Fruit fly (Drosophila melanogaster): ENCODE data around the gene Grip71.
A peak's percentile ranks its signal among the peaks of the same experiment; 100 is the strongest.

Grip71 gene

DNA sequence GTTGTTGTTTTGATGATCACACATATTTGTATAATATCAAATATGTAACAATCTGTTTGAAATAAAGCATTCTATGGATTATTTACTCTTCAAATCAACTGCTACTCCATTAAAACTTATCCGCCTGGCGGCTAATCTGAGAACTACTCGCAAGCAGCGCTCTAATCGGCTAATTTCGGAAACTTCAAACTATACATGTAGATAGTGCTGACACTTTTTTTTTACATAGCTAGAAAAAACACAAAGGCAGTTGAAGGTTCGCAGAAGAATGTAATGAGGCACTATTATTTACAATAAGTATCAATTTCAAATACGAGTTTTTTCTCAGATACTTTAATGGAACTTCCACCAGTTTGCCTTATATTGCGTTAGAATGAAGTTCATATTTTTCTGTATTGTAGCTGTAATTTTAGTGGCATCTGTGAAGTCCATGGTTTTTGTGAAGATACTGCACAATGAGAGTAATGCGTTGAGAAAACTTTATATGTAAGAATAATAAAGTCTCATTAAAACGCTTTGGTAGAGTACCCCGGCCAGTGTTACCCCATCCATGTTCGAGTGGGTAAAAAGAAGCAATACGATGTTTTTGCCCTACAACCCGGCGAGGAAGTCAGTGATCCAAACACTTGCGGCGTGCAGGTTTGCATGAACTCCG, 42.6 kb upstream of the Grip71 start (continued):
- TF ChIP-seq Dip3 (GFP tag; optimal IDR thresholded peaks at IDR 0.05) = peak; percentile 26
- TF ChIP-seq dati (GFP tag; IDR thresholded peaks at IDR 0.05) = no peak
- no peak for TF ChIP-seq GATAe (GFP tag; conservative IDR thresholded peaks at IDR 0.05)
- peak; percentile 39 for TF ChIP-seq D19A (tag; optimal IDR thresholded peaks at IDR 0.05)
- TF ChIP-seq CG1529 (GFP tag; optimal IDR thresholded peaks at IDR 0.05) = no peak
- TF ChIP-seq ind (GFP tag; optimal IDR thresholded peaks at IDR 0.05) = peak; percentile 42
- TF ChIP-seq BtbVII (GFP tag; optimal IDR thresholded peaks at IDR 0.05) = no peak
- no peak for TF ChIP-seq Stat92E (GFP tag; optimal IDR thresholded peaks at IDR 0.05)
- peak; percentile 69 for TF ChIP-seq pnt (GFP tag; optimal IDR thresholded peaks at IDR 0.05)
- TF ChIP-seq psq (GFP tag; optimal IDR thresholded peaks at IDR 0.05) = no peak
- TF ChIP-seq CG1832 (GFP tag; optimal IDR thresholded peaks at IDR 0.05) = no peak
- TF ChIP-seq br (optimal IDR thresholded peaks at IDR 0.05) = no peak
- peak in 1 of 2 experiments; percentile 58 for TF ChIP-seq Pdp1 (GFP tag; optimal IDR thresholded peaks at IDR 0.05)
- TF ChIP-seq CG11560 (tag; IDR thresholded peaks at IDR 0.05) = no peak
- peak; percentile 90 for TF ChIP-seq CG11456 (GFP tag; IDR thresholded peaks at IDR 0.05)
- no peak for TF ChIP-seq mirr (GFP tag; optimal IDR thresholded peaks at IDR 0.05)
- TF ChIP-seq abd-A (tag; optimal IDR thresholded peaks at IDR 0.05) = no peak
- TF ChIP-seq ash1 (GFP tag; optimal IDR thresholded peaks at IDR 0.05) = no peak
- no peak for TF ChIP-seq exex (tag; optimal IDR thresholded peaks at IDR 0.05)
- no peak for TF ChIP-seq CG6854 (GFP tag; optimal IDR thresholded peaks at IDR 0.05)
- peak; percentile 17 for TF ChIP-seq CG12391 (tag; optimal IDR thresholded peaks at IDR 0.05)
- TF ChIP-seq MBD-R2 (GFP tag; IDR thresholded peaks at IDR 0.05) = peak; percentile 52
- no peak for TF ChIP-seq HLHmδ (GFP tag; optimal IDR thresholded peaks at IDR 0.05)
- TF ChIP-seq gsb-n (tag; optimal IDR thresholded peaks at IDR 0.05) = no peak
- no peak for TF ChIP-seq CG7963 (GFP tag; IDR thresholded peaks at IDR 0.05; ENCODE audit: partially characterized antibody)
- TF ChIP-seq CG7357 (GFP tag; IDR thresholded peaks at IDR 0.05) = peak; percentile 29; the same call in 1 of the 3 replicates
- TF ChIP-seq Adf1 (GFP tag; IDR thresholded peaks at IDR 0.05) = 0 out of 2 replicates have a peak, but pooled peaks have one; percentile 7
- peak; percentile 68 for TF ChIP-seq amos (GFP tag; IDR thresholded peaks at IDR 0.05; ENCODE audit: partially characterized antibody)
- TF ChIP-seq fd3F (GFP tag; optimal IDR thresholded peaks at IDR 0.05) = no peak
- TF ChIP-seq CG15073 (GFP tag; optimal IDR thresholded peaks at IDR 0.05) = no peak
- no peak for TF ChIP-seq CG12219 (GFP tag; optimal IDR thresholded peaks at IDR 0.05)
- peak; percentile 35 for TF ChIP-seq CG18262 (tag; optimal IDR thresholded peaks at IDR 0.05)
- TF ChIP-seq Myb (GFP tag; optimal IDR thresholded peaks at IDR 0.05) = peak; percentile 85
- no peak for TF ChIP-seq Poxn (GFP tag; IDR thresholded peaks at IDR 0.05)
- no peak for TF ChIP-seq luna (GFP tag; optimal IDR thresholded peaks at IDR 0.05)
- no peak for TF ChIP-seq zen2 (GFP tag; IDR thresholded peaks at IDR 0.05; ENCODE audit: partially characterized antibody)
- peak; percentile 56 for TF ChIP-seq CG8290 (GFP tag; optimal IDR thresholded peaks at IDR 0.05)
- no peak for TF ChIP-seq CG8290 (tag; optimal IDR thresholded peaks at IDR 0.05)
- no peak for TF ChIP-seq h (optimal IDR thresholded peaks at IDR 0.05)
- no peak for TF ChIP-seq sim (GFP tag; IDR thresholded peaks at IDR 0.05)
- peak; percentile 96 for TF ChIP-seq stwl (tag; optimal IDR thresholded peaks at IDR 0.05)
- no peak for TF ChIP-seq Ada2b (GFP tag; IDR thresholded peaks at IDR 0.05)
- 0 out of 3 replicates have a peak, but pooled peaks have one; percentile 20 for TF ChIP-seq CG14860 (GFP tag; IDR thresholded peaks at IDR 0.05; ENCODE audit: partially characterized antibody)
- TF ChIP-seq ara (GFP tag; IDR thresholded peaks at IDR 0.05) = no peak
- no peak for TF ChIP-seq CG2712 (tag; optimal IDR thresholded peaks at IDR 0.05)
- peak; percentile 56 for TF ChIP-seq CG5245 (GFP tag; optimal IDR thresholded peaks at IDR 0.05)
- TF ChIP-seq ase (GFP tag; IDR thresholded peaks at IDR 0.05) = peak; percentile 75
- TF ChIP-seq E2f2 (GFP tag; IDR thresholded peaks at IDR 0.05) = peak; percentile 27; the same call in 1 of the 2 replicates
- TF ChIP-seq CG12104 (GFP tag; optimal IDR thresholded peaks at IDR 0.05) = no peak
- no peak for TF ChIP-seq Taf1 (GFP tag; IDR thresholded peaks at IDR 0.05)
- no peak for TF ChIP-seq Asciz (GFP tag; optimal IDR thresholded peaks at IDR 0.05)
